Worm (Caenorhabditis elegans): ENCODE data around the gene bbs-2.

The bbs-2 gene

DNA sequence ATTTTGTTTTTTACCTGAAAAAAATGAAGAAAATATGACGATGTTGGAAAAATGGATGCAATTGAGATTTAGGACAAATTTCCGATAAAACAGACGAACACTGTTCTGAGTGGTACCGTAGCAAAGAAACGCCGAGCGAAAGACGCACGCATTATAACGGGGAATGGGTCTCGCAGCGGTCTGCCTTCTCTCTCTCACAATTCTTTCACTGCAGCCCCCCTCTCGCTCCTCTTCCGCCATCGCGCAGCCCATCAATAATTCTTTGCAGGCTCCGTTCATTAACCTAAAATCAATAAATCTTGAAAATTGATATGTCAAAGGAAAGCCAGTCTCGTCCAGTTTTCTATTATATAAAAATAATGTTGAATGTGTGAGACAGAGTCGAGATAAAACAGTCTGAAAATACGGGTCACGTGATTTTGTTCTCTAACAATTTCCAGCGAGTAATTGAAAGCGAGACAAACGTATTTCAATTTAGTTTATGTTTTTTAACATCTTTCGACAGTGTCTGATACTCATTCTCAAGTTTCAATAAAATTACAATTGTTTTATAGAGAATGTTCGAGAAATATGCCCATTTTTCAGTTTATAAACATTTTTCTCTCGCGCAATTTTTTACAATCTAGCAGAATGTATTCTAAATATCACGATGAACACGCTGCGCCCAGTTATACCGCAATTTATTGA lies 24.2 kb upstream of the bbs-2 start (continued):
- TF ChIP-seq ccch-3 (GFP tag; optimal IDR thresholded peaks at IDR 0.05), result no peak
- TF ChIP-seq cebp-1 (GFP tag; IDR thresholded peaks at IDR 0.05), result no peak
- no peak for TF ChIP-seq cebp-1 (tag; optimal IDR thresholded peaks at IDR 0.05)
- no peak for TF ChIP-seq atf-7 (tag; optimal IDR thresholded peaks at IDR 0.05)
- TF ChIP-seq mxl-1 (tag; optimal IDR thresholded peaks at IDR 0.05), result no peak
- TF ChIP-seq ceh-79 (tag; optimal IDR thresholded peaks at IDR 0.05), result no peak
- TF ChIP-seq nfyb-1 (GFP tag; IDR thresholded peaks at IDR 0.05), result no peak
- TF ChIP-seq snpc-1.1 (tag; optimal IDR thresholded peaks at IDR 0.05; ENCODE audit: insufficient read depth), result no peak
- no peak for TF ChIP-seq ceh-58 (GFP tag; IDR thresholded peaks at IDR 0.05)
- no peak for TF ChIP-seq lin-40 (tag; optimal IDR thresholded peaks at IDR 0.05)
- TF ChIP-seq F22D6.2 (tag; optimal IDR thresholded peaks at IDR 0.05), result no peak
- TF ChIP-seq egl-18 (GFP tag; IDR thresholded peaks at IDR 0.05), result no peak
- no peak for TF ChIP-seq ama-1 (optimal IDR thresholded peaks at IDR 0.05)
- TF ChIP-seq ama-1 (GFP tag; optimal IDR thresholded peaks at IDR 0.05), result no peak
- no peak for TF ChIP-seq F23B12.7 (tag; optimal IDR thresholded peaks at IDR 0.05; ENCODE audit: insufficient read depth)
- no peak for TF ChIP-seq madf-8 (GFP tag; conservative IDR thresholded peaks at IDR 0.05)
- TF ChIP-seq ceh-91 (GFP tag; IDR thresholded peaks at IDR 0.05), result no peak
- no peak for TF ChIP-seq Y67H2A.10 (GFP tag; conservative IDR thresholded peaks at IDR 0.05)
- TF ChIP-seq sea-2 (GFP tag; IDR thresholded peaks at IDR 0.05), result no peak
- 0 out of 2 replicates have a peak, but pooled peaks have one; percentile 13 for TF ChIP-seq egrh-3 (GFP tag; IDR thresholded peaks at IDR 0.05)
- TF ChIP-seq K11D2.4 (GFP tag; IDR thresholded peaks at IDR 0.05), result no peak
- no peak for TF ChIP-seq somi-1 (GFP tag; optimal IDR thresholded peaks at IDR 0.05)
- no peak for TF ChIP-seq him-1 (tag; optimal IDR thresholded peaks at IDR 0.05)
- TF ChIP-seq lin-54 (GFP tag; optimal IDR thresholded peaks at IDR 0.05), result peak; percentile 2
- no peak for TF ChIP-seq snpc-3.4 (tag; optimal IDR thresholded peaks at IDR 0.05)
- TF ChIP-seq bed-1 (GFP tag; IDR thresholded peaks at IDR 0.05), result no peak
- no peak for TF ChIP-seq hmg-20 (GFP tag; IDR thresholded peaks at IDR 0.05)
- no peak for TF ChIP-seq akir-1 (GFP tag; optimal IDR thresholded peaks at IDR 0.05)
- peak; percentile 82 for TF ChIP-seq F33H1.4 (GFP tag; IDR thresholded peaks at IDR 0.05)
- peak; percentile 46 for TF ChIP-seq xnd-1 (tag; optimal IDR thresholded peaks at IDR 0.05)
- TF ChIP-seq hrde-1 (tag; optimal IDR thresholded peaks at IDR 0.05; ENCODE audit: borderline replicate concordance), result no peak
- no peak for TF ChIP-seq rpc-1 (optimal IDR thresholded peaks at IDR 0.05)
- no peak for TF ChIP-seq rpc-1 (tag; optimal IDR thresholded peaks at IDR 0.05)
- TF ChIP-seq ekl-4 (GFP tag; IDR thresholded peaks at IDR 0.05), result no peak
- TF ChIP-seq lir-1 (GFP tag; conservative IDR thresholded peaks at IDR 0.05), result 0 out of 2 replicates have a peak, but pooled peaks have one; percentile 5
- no peak for TF ChIP-seq tbp1 (GFP tag; optimal IDR thresholded peaks at IDR 0.05)
- no peak for TF ChIP-seq ztf-28 (GFP tag; IDR thresholded peaks at IDR 0.05)
- no peak for TF ChIP-seq unc-130 (GFP tag; optimal IDR thresholded peaks at IDR 0.05)
- TF ChIP-seq hmg-1.2 (GFP tag; IDR thresholded peaks at IDR 0.05), result peak; percentile 25; the same call in 1 of the 2 replicates
- TF ChIP-seq F39B2.1 (GFP tag; IDR thresholded peaks at IDR 0.05), result no peak
- no peak for TF ChIP-seq F55B11.4 (tag; optimal IDR thresholded peaks at IDR 0.05; ENCODE audit: borderline replicate concordance, insufficient read depth)
- no peak for TF ChIP-seq F10E7.11 (tag; optimal IDR thresholded peaks at IDR 0.05)
- no peak for TF ChIP-seq let-607 (tag; optimal IDR thresholded peaks at IDR 0.05)
- TF ChIP-seq T07F8.4 (tag; optimal IDR thresholded peaks at IDR 0.05), result no peak
- no peak for TF ChIP-seq nhr-120 (GFP tag; IDR thresholded peaks at IDR 0.05)
- TF ChIP-seq unc-62 (GFP tag; optimal IDR thresholded peaks at IDR 0.05), result no peak
- no peak for TF ChIP-seq C06A6.2 (GFP tag; conservative IDR thresholded peaks at IDR 0.05)
- TF ChIP-seq C17E4.6 (GFP tag; IDR thresholded peaks at IDR 0.05), result no peak
- TF ChIP-seq zfh-2 (GFP tag; conservative IDR thresholded peaks at IDR 0.05), result peak; percentile 70; the same call in 1 of the 2 replicates
